Fruit fly (Drosophila melanogaster) whole organism, wandering third instar larva: ENCODE data around the gene CG1965.

ENCODE experiments used
- Abd-B ChIP-seq: fragments of >200 bp; optimal IDR thresholded peaks from 2 replicates; lab custom pipeline; 2017; ENCODE audit warnings: missing biosample characterization, missing genetic modification characterization
- CrebA ChIP-seq: fragments of 200-800 bp; sonication (Bioruptor generic); optimal IDR thresholded peaks from 2 replicates; lab custom pipeline; 2016; ENCODE audit warnings: missing biosample characterization, mild to moderate bottlenecking, missing genetic modification characterization, borderline replicate concordance
- Hr78 ChIP-seq: fragments of >200 bp; optimal IDR thresholded peaks from 2 replicates; lab custom pipeline; 2017; ENCODE audit warnings: missing biosample characterization, missing genetic modification characterization
- Jra ChIP-seq: sonication (Bioruptor generic); optimal IDR thresholded peaks from 2 replicates; lab custom pipeline; 2016; ENCODE audit warnings: missing biosample characterization, missing genetic modification characterization
- N ChIP-seq: fragments of >200 bp; optimal IDR thresholded peaks from 2 replicates; lab custom pipeline; 2018; ENCODE audit warnings: missing biosample characterization, missing external identifiers, missing genetic modification characterization
- Rel ChIP-seq, 2 experiments: fragments of 200-800 bp; sonication (Bioruptor generic) in 1 of 2; optimal IDR thresholded peaks; 2 replicates in 1 of 2; 3 replicates in 1 of 2; lab custom pipeline; 2016 to 2019; ENCODE audit warnings: mild to moderate bottlenecking in 2 of 2, missing biosample characterization in 2 of 2, missing genetic modification characterization in 2 of 2, moderate library complexity in 1 of 2
- Vsx2 ChIP-seq: fragments of 200-300, 225-300 bp; sonication (Bioruptor generic); optimal IDR thresholded peaks from 2 replicates; lab custom pipeline; 2018; ENCODE audit warnings: missing biosample characterization, missing genetic modification characterization; ENCODE audit not compliant: partially characterized antibody
- br ChIP-seq: fragments of 200-800 bp; sonication (Bioruptor generic); optimal IDR thresholded peaks from 2 replicates; lab custom pipeline; 2016; ENCODE audit warnings: missing biosample characterization, missing genetic modification characterization
- dmrt93B ChIP-seq: fragments of 200-800 bp; sonication (Bioruptor generic); optimal IDR thresholded peaks from 2 replicates; lab custom pipeline; 2018; ENCODE audit warnings: missing biosample characterization, mild to moderate bottlenecking, missing genetic modification characterization
- foxo ChIP-seq, 2 experiments: fragments of 200-800 bp; sonication (Bioruptor generic); optimal IDR thresholded peaks; 2 replicates in 1 of 2; 3 replicates in 1 of 2; lab custom pipeline; 2016 to 2017; ENCODE audit warnings: missing biosample characterization in 2 of 2, missing genetic modification characterization in 2 of 2
- h ChIP-seq: fragments of 200-800 bp; sonication (Bioruptor generic); optimal IDR thresholded peaks from 3 replicates; lab custom pipeline; 2016; ENCODE audit warnings: missing biosample characterization, mild to moderate bottlenecking, missing genetic modification characterization
- lola ChIP-seq: fragments of >200 bp; optimal IDR thresholded peaks from 2 replicates; lab custom pipeline; 2017; ENCODE audit warnings: missing biosample characterization, missing genetic modification characterization
- pan ChIP-seq: fragments of >200 bp; optimal IDR thresholded peaks from 2 replicates; lab custom pipeline; 2017
- sage ChIP-seq: fragments of 200-800 bp; sonication (Bioruptor generic); optimal IDR thresholded peaks from 2 replicates; lab custom pipeline; 2016; ENCODE audit warnings: missing biosample characterization, mild to moderate bottlenecking, missing genetic modification characterization

DNA sequence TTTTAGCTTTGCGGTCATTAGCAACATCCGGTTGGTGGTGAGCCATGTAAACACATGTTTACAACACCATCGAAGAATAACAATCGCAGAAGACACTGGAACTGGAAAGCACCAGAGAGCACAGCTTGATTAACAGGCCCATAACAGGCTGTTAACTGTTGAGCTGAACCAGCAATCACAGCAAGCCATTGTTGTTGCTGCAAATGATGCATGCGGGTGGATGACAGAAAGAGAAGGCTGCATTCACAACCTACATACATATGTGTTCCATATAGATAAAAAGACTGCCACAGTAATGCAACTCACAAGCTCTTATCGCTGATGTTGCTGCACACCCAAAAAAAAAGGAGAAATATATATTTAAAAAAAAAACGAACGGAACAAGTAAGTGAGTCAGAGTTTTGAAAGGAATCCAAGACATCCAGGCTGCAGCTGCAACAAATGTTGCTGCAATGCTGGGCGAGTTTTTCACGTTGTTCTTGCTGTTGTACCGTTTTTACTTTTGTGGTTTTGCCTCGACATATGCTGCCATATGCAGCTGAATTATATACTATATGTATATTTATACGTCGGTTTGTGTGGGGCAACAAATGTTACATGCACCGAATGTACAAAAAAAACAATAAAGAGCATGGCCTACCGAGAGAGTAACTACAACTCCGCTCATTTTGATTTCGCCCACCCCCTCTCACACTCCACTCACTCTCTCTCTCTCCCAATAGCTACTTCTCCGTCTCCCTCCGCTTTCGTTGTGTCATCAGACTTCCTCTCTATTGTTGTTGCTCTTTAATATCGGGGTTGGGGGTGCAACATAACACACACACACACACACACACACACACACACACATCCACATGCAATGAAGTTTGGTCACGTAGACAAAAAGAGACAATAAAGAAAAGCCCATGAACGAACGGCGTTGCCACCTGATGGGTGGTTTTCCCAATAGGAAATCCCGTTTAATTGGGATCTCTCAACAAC, 35.9 kb downstream of the CG1965 start:
- no peak for TF ChIP-seq lola
- TF ChIP-seq h (GFP tag; lab: Kevin White, UChicago) = no peak
- peak; percentile 45 for TF ChIP-seq sage (GFP tag; lab: Kevin White, UChicago)
- no peak for TF ChIP-seq Abd-B (GFP tag; lab: Kevin White, UChicago)
- TF ChIP-seq Jra (GFP tag; lab: Kevin White, UChicago) = no peak
- TF ChIP-seq Vsx2 (GFP tag; lab: Kevin White, UChicago) = peak; percentile 11
- TF ChIP-seq CrebA = no peak
- no peak for TF ChIP-seq Hr78 (GFP tag; lab: Kevin White, UChicago)
- no peak for TF ChIP-seq N (GFP tag; lab: Kevin White, UChicago)
- no peak for TF ChIP-seq foxo (GFP tag; optimal IDR thresholded peaks at IDR 0.05; lab: Kevin White, UChicago)
- TF ChIP-seq br (GFP tag; lab: Kevin White, UChicago) = no peak
- TF ChIP-seq Rel (GFP tag; optimal IDR thresholded peaks at IDR 0.05; lab: Kevin White, UChicago) = no peak
- peak; percentile 0 for TF ChIP-seq Rel (tag; optimal IDR thresholded peaks at IDR 0.05; lab: Kevin White, UChicago)
- TF ChIP-seq dmrt93B (GFP tag; lab: Kevin White, UChicago) = no peak
- no peak for TF ChIP-seq pan (lab: Kevin White, UChicago)
